Fruit fly (Drosophila melanogaster): ENCODE results near the gene Adgf-A2.

DNA sequence AAGACGTTTGTCGTGTGGAACGTTAAGA is 27.3 kb upstream of the Adgf-A2 start, which contains the start of gene CG42815:
- no peak for TF ChIP-seq Gug (GFP tag; IDR thresholded peaks at IDR 0.05)
- no peak for TF ChIP-seq CG6792 (GFP tag; optimal IDR thresholded peaks at IDR 0.05)
- no peak for TF ChIP-seq CG11762 (GFP tag; optimal IDR thresholded peaks at IDR 0.05; ENCODE audit: insufficient read depth)
- TF ChIP-seq esn (GFP tag; optimal IDR thresholded peaks at IDR 0.05): no peak
- TF ChIP-seq CG6854 (GFP tag; optimal IDR thresholded peaks at IDR 0.05): no peak
